Worm (Caenorhabditis elegans) whole organism, L1 larva: ENCODE data around the gene mrps-24.

ENCODE experiments used
- mab-9 ChIP-seq: fragments of 200-800 bp; sonication (Bioruptor generic); IDR thresholded peaks from 2 replicates; pipeline ENCODE4 v1.3.6; 2022; ENCODE audit warnings: missing genetic modification reagents, missing genetic modification characterization, missing compliant biosample characterization
- zag-1 ChIP-seq: fragments of 150-350 bp; optimal IDR thresholded peaks from 2 replicates; lab custom pipeline; 2014; ENCODE audit warnings: missing biosample characterization, missing genetic modification characterization

- no peak for TF ChIP-seq zag-1 (tag; lab: Kevin White, UChicago)
- no peak for TF ChIP-seq mab-9 (GFP tag; lab: Robert Waterston, UW)
Measured at ce11 chrIV:7757245-7757644, 47.4 kb downstream of the mrps-24 start, which contains the start of gene C46A5.4.
